Fruit fly (Drosophila melanogaster) whole organism, embryonic: ENCODE measurements around the gene CG10948.

ENCODE experiments used
- BtbVII ChIP-seq: fragments of 200-800 bp; sonication (Bioruptor generic); optimal IDR thresholded peaks from 3 replicates; lab custom pipeline; 2017; ENCODE audit warnings: missing biosample characterization, mild to moderate bottlenecking, missing genetic modification characterization
- CG10267 ChIP-seq: fragments of 200-800 bp; sonication (Bioruptor generic); optimal IDR thresholded peaks from 2 replicates; lab custom pipeline; 2018; ENCODE audit warnings: missing biosample characterization, mild to moderate bottlenecking, missing genetic modification characterization, moderate library complexity
- CG11456 ChIP-seq: fragments of 200-800 bp; sonication (Bioruptor generic); IDR thresholded peaks from 3 replicates; pipeline ENCODE4 v1.3.6; 2022; ENCODE audit warnings: missing biosample characterization, missing genetic modification characterization
- CG12299 ChIP-seq: fragments of 200-800 bp; sonication (Bioruptor generic); optimal IDR thresholded peaks from 2 replicates; lab custom pipeline; 2018; ENCODE audit warnings: missing biosample characterization, mild to moderate bottlenecking, missing genetic modification characterization
- CG12659 ChIP-seq: fragments of 200-800 bp; sonication (Bioruptor generic); optimal IDR thresholded peaks from 3 replicates; lab custom pipeline; 2017; ENCODE audit warnings: mild to moderate bottlenecking, missing biosample characterization, missing genetic modification reagents, missing genetic modification characterization
- CG13123 ChIP-seq: fragments of 200-800 bp; sonication (Bioruptor generic); optimal IDR thresholded peaks from 2 replicates; lab custom pipeline; 2016; ENCODE audit warnings: missing biosample characterization, missing genetic modification characterization
- CG13775 ChIP-seq: fragments of 200-800 bp; sonication (Bioruptor generic); optimal IDR thresholded peaks from 3 replicates; lab custom pipeline; 2017; ENCODE audit warnings: missing biosample characterization, mild to moderate bottlenecking, missing genetic modification characterization
- CG15601 ChIP-seq: fragments of 200-800 bp; sonication (Bioruptor generic); optimal IDR thresholded peaks from 3 replicates; lab custom pipeline; 2019; ENCODE audit warnings: missing biosample characterization, mild to moderate bottlenecking, missing genetic modification characterization, moderate library complexity
- CG16815 ChIP-seq: fragments of 200-800 bp; sonication (Bioruptor generic); optimal IDR thresholded peaks from 3 replicates; lab custom pipeline; 2017; ENCODE audit warnings: missing biosample characterization, mild to moderate bottlenecking, missing genetic modification characterization
- CG17186 ChIP-seq: fragments of 200-800 bp; sonication (Bioruptor generic); optimal IDR thresholded peaks from 3 replicates; lab custom pipeline; 2017; ENCODE audit warnings: missing biosample characterization, missing genetic modification reagents, missing genetic modification characterization
- CG2678 ChIP-seq: fragments of 200-800 bp; sonication (Bioruptor generic); optimal IDR thresholded peaks from 3 replicates; lab custom pipeline; 2019; ENCODE audit warnings: missing biosample characterization, mild to moderate bottlenecking, missing genetic modification characterization, moderate library complexity
- CG2712 ChIP-seq: fragments of 200-800 bp; optimal IDR thresholded peaks from 3 replicates; lab custom pipeline; 2019; ENCODE audit warnings: missing biosample characterization, mild to moderate bottlenecking, missing genetic modification characterization, moderate library complexity
- CG30020 ChIP-seq: fragments of 200-800 bp; optimal IDR thresholded peaks from 2 replicates; lab custom pipeline; 2019; ENCODE audit warnings: missing biosample characterization, mild to moderate bottlenecking, missing genetic modification characterization, moderate library complexity
- CG33213 ChIP-seq: fragments of 200-800 bp; sonication (Bioruptor generic); optimal IDR thresholded peaks from 3 replicates; lab custom pipeline; 2016; ENCODE audit warnings: missing biosample characterization, missing genetic modification characterization
- CG3838 ChIP-seq: fragments of 200-800 bp; sonication (Bioruptor generic); optimal IDR thresholded peaks from 3 replicates; lab custom pipeline; 2016; ENCODE audit warnings: missing biosample characterization, missing genetic modification characterization
- CG6654 ChIP-seq: fragments of 200-800 bp; sonication (Bioruptor generic); optimal IDR thresholded peaks from 2 replicates; lab custom pipeline; 2017; ENCODE audit warnings: missing biosample characterization, mild to moderate bottlenecking, missing genetic modification characterization
- CG7963 ChIP-seq: fragments of 200-800 bp; sonication (Bioruptor generic); IDR thresholded peaks from 3 replicates; pipeline ENCODE4 v1.3.6; 2022; ENCODE audit warnings: missing biosample characterization, missing genetic modification characterization; ENCODE audit not compliant: partially characterized antibody
- CG8089 ChIP-seq: fragments of 200-800 bp; sonication (Bioruptor generic); optimal IDR thresholded peaks from 3 replicates; lab custom pipeline; 2016; ENCODE audit warnings: missing biosample characterization, missing genetic modification characterization
- CG8478 ChIP-seq: fragments of >200 bp; optimal IDR thresholded peaks from 2 replicates; lab custom pipeline; 2018
- Doc2 ChIP-seq: fragments of 200-800 bp; sonication (Bioruptor generic); IDR thresholded peaks from 2 replicates; pipeline ENCODE4 v1.3.6; 2022; ENCODE audit warnings: missing biosample characterization, missing genetic modification characterization
- E2f1 ChIP-seq: fragments of 200-800 bp; sonication (Bioruptor generic); IDR thresholded peaks from 2 replicates; pipeline ENCODE4 v1.3.6; 2022; ENCODE audit warnings: missing biosample characterization, missing genetic modification characterization
- Ets97D ChIP-seq: fragments of 200-800 bp; sonication (Bioruptor generic); optimal IDR thresholded peaks from 3 replicates; lab custom pipeline; 2016; ENCODE audit warnings: missing biosample characterization, missing genetic modification characterization
- Fer1 ChIP-seq: fragments of 200-800 bp; sonication (Bioruptor generic); optimal IDR thresholded peaks from 2 replicates; lab custom pipeline; 2017; ENCODE audit warnings: missing biosample characterization, mild to moderate bottlenecking, missing genetic modification characterization
- Lhr ChIP-seq: fragments of 200-800 bp; sonication (Bioruptor generic); optimal IDR thresholded peaks from 3 replicates; lab custom pipeline; 2017; ENCODE audit warnings: mild to moderate bottlenecking, missing biosample characterization, missing genetic modification reagents, missing genetic modification characterization
- MESR4 ChIP-seq: fragments of 200-800 bp; sonication (Bioruptor generic); optimal IDR thresholded peaks from 2 replicates; lab custom pipeline; 2018; ENCODE audit warnings: missing biosample characterization, mild to moderate bottlenecking, missing genetic modification characterization, moderate library complexity
- Max ChIP-seq: fragments of 200-800 bp; sonication (Bioruptor generic); optimal IDR thresholded peaks from 2 replicates; lab custom pipeline; 2016; ENCODE audit warnings: missing biosample characterization, mild to moderate bottlenecking, missing genetic modification characterization
- Oaz ChIP-seq: fragments of 200-800 bp; sonication (Bioruptor generic); IDR thresholded peaks from 2 replicates; pipeline ENCODE4 v1.3.6; 2022; ENCODE audit warnings: missing biosample characterization, missing genetic modification characterization
- Opbp ChIP-seq: fragments of 200-800 bp; sonication (Bioruptor generic); IDR thresholded peaks from 3 replicates; pipeline ENCODE4 v1.3.6; 2022; ENCODE audit warnings: missing biosample characterization, missing genetic modification characterization; ENCODE audit not compliant: partially characterized antibody
- Sry-β ChIP-seq: fragments of 200-800 bp; sonication (Bioruptor generic); optimal IDR thresholded peaks from 2 replicates; lab custom pipeline; 2018; ENCODE audit warnings: missing biosample characterization, mild to moderate bottlenecking, missing genetic modification characterization, moderate library complexity
- Ssrp ChIP-seq: fragments of 200-800 bp; sonication (Bioruptor generic); optimal IDR thresholded peaks from 2 replicates; lab custom pipeline; 2018; ENCODE audit warnings: missing biosample characterization, mild to moderate bottlenecking, missing genetic modification characterization, moderate library complexity
- Stat92E ChIP-seq, 3 experiments: fragments of >200 bp in 2 of 3; fragments of 200-800 bp in 1 of 3; sonication (Bioruptor generic) in 1 of 3; optimal IDR thresholded peaks; 2 replicates each; lab custom pipeline; 2017 to 2019; ENCODE audit warnings: missing biosample characterization in 3 of 3, missing genetic modification characterization in 3 of 3, mild to moderate bottlenecking in 1 of 3, moderate library complexity in 1 of 3
- Xrp1 ChIP-seq: fragments of 200-800 bp; sonication (Bioruptor generic); IDR thresholded peaks from 2 replicates; pipeline ENCODE4 v1.3.6; 2022; ENCODE audit warnings: missing biosample characterization, missing genetic modification characterization
- amos ChIP-seq: fragments of 200-800 bp; sonication (Bioruptor generic); IDR thresholded peaks from 2 replicates; pipeline ENCODE4 v1.3.6; 2022; ENCODE audit warnings: missing biosample characterization, missing genetic modification characterization; ENCODE audit not compliant: partially characterized antibody
- bigmax ChIP-seq: fragments of 200-800 bp; sonication (Bioruptor generic); optimal IDR thresholded peaks from 2 replicates; lab custom pipeline; 2018; ENCODE audit warnings: missing biosample characterization, mild to moderate bottlenecking, missing genetic modification characterization
- bowl ChIP-seq: fragments of 200-800 bp; sonication (Bioruptor generic); IDR thresholded peaks from 2 replicates; pipeline ENCODE4 v1.3.6; 2022; ENCODE audit warnings: missing biosample characterization, missing genetic modification characterization
- cad ChIP-seq: fragments of >200 bp; optimal IDR thresholded peaks from 2 replicates; lab custom pipeline; 2017; ENCODE audit warnings: missing biosample characterization, missing genetic modification characterization
- corto ChIP-seq: fragments of 200-800 bp; sonication (Bioruptor generic); optimal IDR thresholded peaks from 2 replicates; lab custom pipeline; 2016; ENCODE audit warnings: missing biosample characterization, mild to moderate bottlenecking, missing genetic modification characterization, moderate library complexity
- dan ChIP-seq: fragments of 200-800 bp; sonication (Bioruptor generic); IDR thresholded peaks from 2 replicates; pipeline ENCODE4 v1.3.6; 2022; ENCODE audit warnings: missing biosample characterization, missing genetic modification characterization
- dmrt11E ChIP-seq: fragments of 200-800 bp; sonication (Bioruptor generic); optimal IDR thresholded peaks from 3 replicates; lab custom pipeline; 2018; ENCODE audit warnings: missing biosample characterization, mild to moderate bottlenecking, missing genetic modification characterization, moderate library complexity
- dysf ChIP-seq: fragments of 200-800 bp; sonication (Bioruptor generic); IDR thresholded peaks from 3 replicates; pipeline ENCODE4 v1.3.6; 2022; ENCODE audit warnings: missing biosample characterization, missing genetic modification characterization
- exex ChIP-seq: fragments of 200-800 bp; sonication (Bioruptor generic); optimal IDR thresholded peaks from 4 replicates; lab custom pipeline; 2018; ENCODE audit warnings: missing biosample characterization, mild to moderate bottlenecking, missing genetic modification characterization, moderate library complexity
- ftz-f1 ChIP-seq: fragments of 200-800 bp; sonication (Bioruptor generic); optimal IDR thresholded peaks from 2 replicates; lab custom pipeline; 2016; ENCODE audit warnings: missing biosample characterization, missing genetic modification characterization
- gcm ChIP-seq: fragments of 200-800 bp; sonication (Bioruptor generic); optimal IDR thresholded peaks from 2 replicates; lab custom pipeline; 2019; ENCODE audit warnings: missing biosample characterization, mild to moderate bottlenecking, missing genetic modification characterization, moderate library complexity
- org-1 ChIP-seq: fragments of 200-800 bp; sonication (Bioruptor generic); optimal IDR thresholded peaks from 2 replicates; lab custom pipeline; 2017; ENCODE audit warnings: missing biosample characterization, missing genetic modification characterization
- psq ChIP-seq: fragments of 200-800 bp; sonication (Bioruptor generic); optimal IDR thresholded peaks from 2 replicates; lab custom pipeline; 2017; ENCODE audit warnings: missing biosample characterization, missing genetic modification characterization
- ro ChIP-seq: fragments of 200-800 bp; sonication (Bioruptor generic); IDR thresholded peaks from 2 replicates; pipeline ENCODE4 v1.3.6; 2022; ENCODE audit warnings: missing biosample characterization, missing genetic modification characterization
- sob ChIP-seq: fragments of 200-800 bp; sonication (Bioruptor generic); IDR thresholded peaks from 2 replicates; pipeline ENCODE4 v1.3.6; 2022; ENCODE audit warnings: missing biosample characterization, missing genetic modification characterization
- tna ChIP-seq: fragments of 200-800 bp; sonication (Bioruptor generic); IDR thresholded peaks from 2 replicates; pipeline ENCODE4 v1.3.6; 2022; ENCODE audit warnings: missing biosample characterization, missing genetic modification characterization; ENCODE audit not compliant: partially characterized antibody
- trem ChIP-seq: fragments of 200-800 bp; optimal IDR thresholded peaks from 3 replicates; lab custom pipeline; 2019; ENCODE audit warnings: missing biosample characterization, mild to moderate bottlenecking, missing genetic modification characterization, moderate library complexity
- yki ChIP-seq: fragments of >200 bp; optimal IDR thresholded peaks from 3 replicates; lab custom pipeline; 2018
- zf30C ChIP-seq: fragments of 200-800 bp; sonication (Bioruptor generic); optimal IDR thresholded peaks from 3 replicates; lab custom pipeline; 2018; ENCODE audit warnings: missing biosample characterization, mild to moderate bottlenecking, missing genetic modification characterization

Gene CG10948

dm6 chr3L:12849867-12850301, at the start of gene CG10948, which contains the start of gene Wbp2 (continued):
- TF ChIP-seq CG10267 (tag; lab: Kevin White, UChicago) (peak; percentile 59), CG17186 (GFP tag; lab: Kevin White, UChicago) (no peak), Xrp1 (GFP tag; lab: Robert Waterston, UW) (no peak), CG7963 (0 out of 3 replicates have a peak, but pooled peaks have one; percentile 32), CG13775 (GFP tag; lab: Kevin White, UChicago) (no peak), Stat92E (GFP tag; optimal IDR thresholded peaks at IDR 0.05; lab: Kevin White, UChicago) (peak in 1 of 3 experiments; percentile 21), CG2712 (tag; lab: Kevin White, UChicago) (peak; percentile 45), bowl (GFP tag; lab: Robert Waterston, UW) (no peak), CG16815 (GFP tag; lab: Kevin White, UChicago) (no peak), CG13123 (no peak), CG11456 (GFP tag; lab: Robert Waterston, UW) (no peak), gcm (no peak), amos (peak; percentile 60; the same call in 1 of the 2 replicates), CG8478 (no peak), MESR4 (GFP tag; lab: Kevin White, UChicago) (peak; percentile 84), ftz-f1 (no peak), CG30020 (tag; lab: Kevin White, UChicago) (peak; percentile 35), CG12659 (GFP tag; lab: Kevin White, UChicago) (peak; percentile 89), ro (no peak), Sry-β (GFP tag; lab: Kevin White, UChicago) (peak; percentile 34), org-1 (GFP tag; lab: Kevin White, UChicago) (no peak), Oaz (GFP tag; lab: Robert Waterston, UW) (no peak), cad (GFP tag; lab: Kevin White, UChicago) (no peak), dmrt11E (tag; lab: Kevin White, UChicago) (no peak), Lhr (no peak), CG2678 (no peak), BtbVII (peak; percentile 54), dan (GFP tag; lab: Robert Waterston, UW) (no peak), CG8089 (GFP tag; lab: Kevin White, UChicago) (no peak), CG6654 (GFP tag; lab: Kevin White, UChicago) (no peak), Doc2 (GFP tag; lab: Robert Waterston, UW) (no peak), CG15601 (tag; lab: Kevin White, UChicago) (peak; percentile 21), bigmax (GFP tag; lab: Kevin White, UChicago) (no peak), CG3838 (no peak), corto (GFP tag; lab: Kevin White, UChicago) (no peak), CG12299 (tag; lab: Kevin White, UChicago) (no peak), trem (peak; percentile 94), psq (GFP tag; lab: Kevin White, UChicago) (peak; percentile 54), exex (tag; lab: Kevin White, UChicago) (peak; percentile 95), E2f1 (GFP tag; lab: Robert Waterston, UW) (no peak), dysf (GFP tag; lab: Robert Waterston, UW) (no peak), Opbp (GFP tag; lab: Robert Waterston, UW) (peak; percentile 76), Max (peak; percentile 29), sob (GFP tag; lab: Robert Waterston, UW) (no peak), CG33213 (peak; percentile 31), Fer1 (GFP tag; lab: Kevin White, UChicago) (peak; percentile 7), Ets97D (GFP tag; lab: Kevin White, UChicago) (peak; percentile 77), yki (no peak), Ssrp (tag; lab: Kevin White, UChicago) (no peak), tna (peak; percentile 30; the same call in 1 of the 2 replicates), zf30C (no peak)
